Fruit fly (Drosophila melanogaster) whole organism, embryonic: ENCODE measurements around the gene wam.

Source experiments
- Abd-B ChIP-seq: fragments of 200-800 bp; sonication (Bioruptor generic); optimal IDR thresholded peaks from 2 replicates; lab custom pipeline; 2018; ENCODE audit warnings: missing biosample characterization, mild to moderate bottlenecking, missing genetic modification characterization, moderate library complexity
- Aef1 ChIP-seq: fragments of 200-800 bp; sonication (Bioruptor generic); IDR thresholded peaks from 3 replicates; pipeline ENCODE4 v1.3.6; 2022; ENCODE audit warnings: missing biosample characterization, missing genetic modification characterization
- Antp ChIP-seq: fragments of 200-800 bp; sonication (Bioruptor generic); optimal IDR thresholded peaks from 3 replicates; lab custom pipeline; 2016; ENCODE audit warnings: missing biosample characterization, missing genetic modification characterization
- Asciz ChIP-seq: fragments of 200-800 bp; sonication (Bioruptor generic); optimal IDR thresholded peaks from 2 replicates; lab custom pipeline; 2017; ENCODE audit warnings: missing biosample characterization, mild to moderate bottlenecking, missing genetic modification characterization, missing genetic modification reagents
- C15 ChIP-seq: fragments of 200-800 bp; sonication (Bioruptor generic); IDR thresholded peaks from 3 replicates; pipeline ENCODE4 v1.3.6; 2022; ENCODE audit warnings: missing biosample characterization, missing genetic modification characterization
- CG11247 ChIP-seq: fragments of 200-800 bp; sonication (Bioruptor generic); IDR thresholded peaks from 2 replicates; pipeline ENCODE4 v1.3.6; 2022; ENCODE audit warnings: missing biosample characterization, missing genetic modification characterization
- CG12071 ChIP-seq: fragments of 200-800 bp; sonication (Bioruptor generic); optimal IDR thresholded peaks from 3 replicates; lab custom pipeline; 2018; ENCODE audit warnings: missing biosample characterization, mild to moderate bottlenecking, missing genetic modification characterization
- CG12391 ChIP-seq: fragments of 200-800 bp; sonication (Bioruptor generic); optimal IDR thresholded peaks from 3 replicates; lab custom pipeline; 2018; ENCODE audit warnings: missing biosample characterization, mild to moderate bottlenecking, missing genetic modification characterization, moderate library complexity
- CG12769 ChIP-seq: fragments of 200-800 bp; sonication (Bioruptor generic); optimal IDR thresholded peaks from 2 replicates; lab custom pipeline; 2019; ENCODE audit warnings: missing biosample characterization, mild to moderate bottlenecking, missing genetic modification characterization, moderate library complexity
- CG13296 ChIP-seq: fragments of 200-800 bp; sonication (Bioruptor generic); optimal IDR thresholded peaks from 3 replicates; lab custom pipeline; 2018; ENCODE audit warnings: missing biosample characterization, mild to moderate bottlenecking, missing genetic modification characterization
- CG13775 ChIP-seq: fragments of 200-800 bp; sonication (Bioruptor generic); optimal IDR thresholded peaks from 3 replicates; lab custom pipeline; 2017; ENCODE audit warnings: missing biosample characterization, mild to moderate bottlenecking, missing genetic modification characterization
- CG1647 ChIP-seq: fragments of 200-800 bp; sonication (Bioruptor generic); optimal IDR thresholded peaks from 3 replicates; lab custom pipeline; 2016; ENCODE audit warnings: missing biosample characterization, missing genetic modification characterization
- CG17186 ChIP-seq: fragments of 200-800 bp; sonication (Bioruptor generic); optimal IDR thresholded peaks from 3 replicates; lab custom pipeline; 2017; ENCODE audit warnings: missing biosample characterization, missing genetic modification reagents, missing genetic modification characterization
- CG17568 ChIP-seq: fragments of 200-800 bp; sonication (Bioruptor generic); optimal IDR thresholded peaks from 2 replicates; lab custom pipeline; 2018; ENCODE audit warnings: missing biosample characterization, mild to moderate bottlenecking, missing genetic modification characterization, moderate library complexity
- CG17612 ChIP-seq: fragments of 200-800 bp; sonication (Bioruptor generic); IDR thresholded peaks from 2 replicates; pipeline ENCODE4 v1.3.6; 2022; ENCODE audit warnings: missing biosample characterization, missing genetic modification characterization
- CG1792 ChIP-seq: fragments of 200-800 bp; sonication (Bioruptor generic); optimal IDR thresholded peaks from 2 replicates; lab custom pipeline; 2016; ENCODE audit warnings: missing biosample characterization, missing genetic modification characterization
- CG18262 ChIP-seq: fragments of 200-800 bp; optimal IDR thresholded peaks from 3 replicates; lab custom pipeline; 2019; ENCODE audit warnings: missing biosample characterization, mild to moderate bottlenecking, missing genetic modification characterization, moderate library complexity
- CG31388 ChIP-seq: fragments of 200-800 bp; sonication (Bioruptor generic); optimal IDR thresholded peaks from 2 replicates; lab custom pipeline; 2016; ENCODE audit warnings: missing biosample characterization, missing genetic modification characterization
- CG4707 ChIP-seq: fragments of 200-800 bp; sonication (Bioruptor generic); optimal IDR thresholded peaks from 2 replicates; lab custom pipeline; 2018; ENCODE audit warnings: missing biosample characterization, mild to moderate bottlenecking, missing genetic modification characterization, moderate library complexity
- CG5953 ChIP-seq: fragments of 200-800 bp; sonication (Bioruptor generic); IDR thresholded peaks from 2 replicates; pipeline ENCODE4 v1.3.6; 2022; ENCODE audit warnings: missing biosample characterization, missing genetic modification characterization
- CG6272 ChIP-seq: fragments of 200-800 bp; sonication (Bioruptor generic); IDR thresholded peaks from 2 replicates; pipeline ENCODE4 v1.3.6; 2022; ENCODE audit warnings: missing biosample characterization, missing genetic modification characterization
- CG9437 ChIP-seq: fragments of 200-800 bp; sonication (Bioruptor generic); optimal IDR thresholded peaks from 2 replicates; lab custom pipeline; 2018; ENCODE audit warnings: missing biosample characterization, mild to moderate bottlenecking, missing genetic modification characterization
- CTCF ChIP-seq: fragments of 200-800 bp; sonication (Bioruptor generic); optimal IDR thresholded peaks from 2 replicates; lab custom pipeline; 2017; ENCODE audit warnings: missing biosample characterization, mild to moderate bottlenecking, missing genetic modification characterization, moderate library complexity
- D19B ChIP-seq: fragments of 200-800 bp; sonication (Bioruptor generic); optimal IDR thresholded peaks from 2 replicates; lab custom pipeline; 2017; ENCODE audit warnings: missing biosample characterization, mild to moderate bottlenecking, missing genetic modification characterization
- HLHmδ ChIP-seq: fragments of 200-800 bp; sonication (Bioruptor generic); optimal IDR thresholded peaks from 2 replicates; lab custom pipeline; 2018; ENCODE audit warnings: missing biosample characterization, mild to moderate bottlenecking, missing genetic modification characterization, moderate library complexity
- Hmr ChIP-seq: fragments of 200-800 bp; sonication (Bioruptor generic); optimal IDR thresholded peaks from 3 replicates; lab custom pipeline; 2017; ENCODE audit warnings: mild to moderate bottlenecking, missing biosample characterization, missing genetic modification reagents, missing genetic modification characterization
- Hr51 ChIP-seq, 2 experiments: fragments of 200-800 bp; sonication (Bioruptor generic); optimal IDR thresholded peaks; 2 replicates in 1 of 2; 3 replicates in 1 of 2; lab custom pipeline; 2016 to 2018; ENCODE audit warnings: missing biosample characterization in 2 of 2, missing genetic modification characterization in 2 of 2, mild to moderate bottlenecking in 1 of 2, moderate library complexity in 1 of 2
- Lhr ChIP-seq: fragments of 200-800 bp; sonication (Bioruptor generic); optimal IDR thresholded peaks from 3 replicates; lab custom pipeline; 2017; ENCODE audit warnings: mild to moderate bottlenecking, missing biosample characterization, missing genetic modification reagents, missing genetic modification characterization
- Sox100B ChIP-seq: fragments of 200-800 bp; sonication (Bioruptor generic); optimal IDR thresholded peaks from 3 replicates; lab custom pipeline; 2018; ENCODE audit warnings: missing biosample characterization, mild to moderate bottlenecking, missing genetic modification characterization
- aop ChIP-seq: fragments of 200-800 bp; sonication (Bioruptor generic); IDR thresholded peaks from 2 replicates; pipeline ENCODE4 v1.3.6; 2022; ENCODE audit warnings: missing biosample characterization, missing genetic modification characterization
- ara ChIP-seq: fragments of 200-800 bp; sonication (Bioruptor generic); IDR thresholded peaks from 2 replicates; pipeline ENCODE4 v1.3.6; 2022; ENCODE audit warnings: missing biosample characterization, missing genetic modification characterization
- bbx ChIP-seq: fragments of 200-800 bp; sonication (Bioruptor generic); IDR thresholded peaks from 2 replicates; pipeline ENCODE4 v1.3.6; 2022; ENCODE audit warnings: missing biosample characterization, missing genetic modification characterization; ENCODE audit not compliant: partially characterized antibody
- dati ChIP-seq: fragments of 200-800 bp; sonication (Bioruptor generic); IDR thresholded peaks from 2 replicates; pipeline ENCODE4 v1.3.6; 2022; ENCODE audit warnings: missing biosample characterization, missing genetic modification characterization
- hbn ChIP-seq: fragments of 200-800 bp; sonication (Bioruptor generic); IDR thresholded peaks from 2 replicates; pipeline ENCODE4 v1.3.6; 2022; ENCODE audit warnings: missing biosample characterization, missing genetic modification characterization; ENCODE audit not compliant: partially characterized antibody
- kni ChIP-seq: fragments of 200-800 bp; sonication (Bioruptor generic); optimal IDR thresholded peaks from 3 replicates; lab custom pipeline; 2017; ENCODE audit warnings: mild to moderate bottlenecking, missing biosample characterization, missing genetic modification reagents, missing genetic modification characterization
- knrl ChIP-seq: fragments of 200-800 bp; sonication (Bioruptor generic); IDR thresholded peaks from 3 replicates; pipeline ENCODE4 v1.3.6; 2022; ENCODE audit warnings: missing biosample characterization, missing genetic modification characterization; ENCODE audit not compliant: partially characterized antibody
- lilli ChIP-seq: fragments of 200-800 bp; sonication (Bioruptor generic); optimal IDR thresholded peaks from 3 replicates; lab custom pipeline; 2016; ENCODE audit warnings: missing biosample characterization, missing genetic modification characterization
- luna ChIP-seq: fragments of 200-800 bp; sonication (Bioruptor generic); optimal IDR thresholded peaks from 2 replicates; lab custom pipeline; 2016; ENCODE audit warnings: missing biosample characterization, missing genetic modification characterization
- mld ChIP-seq: fragments of 200-800 bp; sonication (Bioruptor generic); IDR thresholded peaks from 3 replicates; pipeline ENCODE4 v1.3.6; 2022; ENCODE audit warnings: missing biosample characterization, missing genetic modification characterization; ENCODE audit not compliant: partially characterized antibody
- psq ChIP-seq: fragments of 200-800 bp; sonication (Bioruptor generic); optimal IDR thresholded peaks from 2 replicates; lab custom pipeline; 2017; ENCODE audit warnings: missing biosample characterization, missing genetic modification characterization
- sd ChIP-seq: fragments of 200-800 bp; sonication (Bioruptor generic); optimal IDR thresholded peaks from 3 replicates; lab custom pipeline; 2018; ENCODE audit warnings: missing biosample characterization, mild to moderate bottlenecking, missing genetic modification characterization, moderate library complexity
- sim ChIP-seq: fragments of 200-800 bp; sonication (Bioruptor generic); IDR thresholded peaks from 2 replicates; pipeline ENCODE4 v1.3.6; 2022; ENCODE audit warnings: missing biosample characterization, missing genetic modification characterization
- sqz ChIP-seq: fragments of 200-800 bp; sonication (Bioruptor generic); optimal IDR thresholded peaks from 3 replicates; lab custom pipeline; 2018; ENCODE audit warnings: missing biosample characterization, mild to moderate bottlenecking, missing genetic modification characterization
- sr ChIP-seq: fragments of 200-800 bp; sonication (Bioruptor generic); IDR thresholded peaks from 3 replicates; pipeline ENCODE4 v1.3.6; 2022; ENCODE audit warnings: missing biosample characterization, missing genetic modification characterization
- tin ChIP-seq: fragments of 200-800 bp; sonication (Bioruptor generic); optimal IDR thresholded peaks from 3 replicates; lab custom pipeline; 2016; ENCODE audit warnings: missing biosample characterization, missing genetic modification characterization
- unc-4 ChIP-seq: fragments of 200-800 bp; sonication (Bioruptor generic); IDR thresholded peaks from 2 replicates; pipeline ENCODE4 v1.3.6; 2022; ENCODE audit warnings: missing biosample characterization, missing genetic modification characterization; ENCODE audit not compliant: partially characterized antibody
- unpg ChIP-seq: fragments of 200-800 bp; sonication (Bioruptor generic); optimal IDR thresholded peaks from 3 replicates; lab custom pipeline; 2018; ENCODE audit warnings: missing biosample characterization, mild to moderate bottlenecking, missing genetic modification characterization, moderate library complexity
- wek ChIP-seq: fragments of 200-800 bp; sonication (Bioruptor generic); optimal IDR thresholded peaks from 3 replicates; lab custom pipeline; 2018; ENCODE audit warnings: missing biosample characterization, mild to moderate bottlenecking, missing genetic modification characterization, moderate library complexity
- wor ChIP-seq: fragments of 200-800 bp; sonication (Bioruptor generic); IDR thresholded peaks from 2 replicates; pipeline ENCODE4 v1.3.6; 2022; ENCODE audit warnings: missing biosample characterization, missing genetic modification characterization
- z ChIP-seq: fragments of 200-800 bp; sonication (Bioruptor generic); IDR thresholded peaks from 3 replicates; pipeline ENCODE4 v1.3.6; 2022; ENCODE audit warnings: missing biosample characterization, missing genetic modification characterization

wam gene

dm6 chr3R:23326292-23326691, 38.4 kb upstream of the wam start (continued):
- TF ChIP-seq dati (GFP tag; lab: Robert Waterston, UW) (peak; percentile 61; the same call in 1 of the 2 replicates), CG17568 (peak; percentile 82), bbx (GFP tag; lab: Robert Waterston, UW) (no peak), knrl (no peak), aop (GFP tag; lab: Robert Waterston, UW) (peak; percentile 53; the same call in 1 of the 2 replicates), CG6272 (GFP tag; lab: Robert Waterston, UW) (peak; percentile 51; the same call in 1 of the 2 replicates), tin (GFP tag; lab: Kevin White, UChicago) (peak; percentile 89), HLHmδ (GFP tag; lab: Kevin White, UChicago) (no peak), CG12071 (GFP tag; lab: Kevin White, UChicago) (peak; percentile 73), ara (peak; percentile 88), psq (GFP tag; lab: Kevin White, UChicago) (peak; percentile 56), wek (GFP tag; lab: Kevin White, UChicago) (peak; percentile 71), CG5953 (GFP tag; lab: Robert Waterston, UW) (peak; percentile 58; the same call in 1 of the 2 replicates), CG1647 (peak; percentile 84), lilli (GFP tag; lab: Kevin White, UChicago) (peak; percentile 87), Hmr (GFP tag; lab: Kevin White, UChicago) (peak; percentile 82), CG31388 (GFP tag; lab: Kevin White, UChicago) (peak; percentile 56), sqz (GFP tag; lab: Kevin White, UChicago) (peak; percentile 40), CG17612 (GFP tag; lab: Robert Waterston, UW) (peak; percentile 70; the same call in 1 of the 2 replicates), luna (GFP tag; lab: Kevin White, UChicago) (peak; percentile 20), CG9437 (GFP tag; lab: Kevin White, UChicago) (peak; percentile 48), CG13775 (GFP tag; lab: Kevin White, UChicago) (peak; percentile 82), Antp (GFP tag; lab: Kevin White, UChicago) (peak; percentile 85), CG12769 (tag; lab: Kevin White, UChicago) (peak; percentile 93), sr (GFP tag; lab: Robert Waterston, UW) (no peak; the same call in 2 of the 3 replicates), mld (GFP tag; lab: Robert Waterston, UW) (no peak), wor (GFP tag; lab: Robert Waterston, UW) (peak; percentile 56; the same call in 1 of the 2 replicates), Abd-B (GFP tag; lab: Kevin White, UChicago) (peak; percentile 72), C15 (GFP tag; lab: Robert Waterston, UW) (no peak), CG17186 (GFP tag; lab: Kevin White, UChicago) (peak; percentile 53), CTCF (peak; percentile 35), Hr51 (GFP tag; optimal IDR thresholded peaks at IDR 0.05; lab: Kevin White, UChicago) (peak; percentile 65 to 70), kni (no peak), CG1792 (GFP tag; lab: Kevin White, UChicago) (peak; percentile 73), unc-4 (GFP tag; lab: Robert Waterston, UW) (no peak), Lhr (peak; percentile 52), Aef1 (GFP tag; lab: Robert Waterston, UW) (peak; percentile 65), hbn (GFP tag; lab: Robert Waterston, UW) (no peak), CG12391 (peak; percentile 89), D19B (GFP tag; lab: Kevin White, UChicago) (peak; percentile 58), CG13296 (GFP tag; lab: Kevin White, UChicago) (peak; percentile 46), z (GFP tag; lab: Robert Waterston, UW) (no peak), CG4707 (GFP tag; lab: Kevin White, UChicago) (peak; percentile 78), sd (peak; percentile 31), Sox100B (GFP tag; lab: Kevin White, UChicago) (peak; percentile 72), Asciz (GFP tag; lab: Kevin White, UChicago) (peak; percentile 65), unpg (GFP tag; lab: Kevin White, UChicago) (peak; percentile 90), sim (GFP tag; lab: Robert Waterston, UW) (peak; percentile 84), CG18262 (tag; lab: Kevin White, UChicago) (peak; percentile 91), CG11247 (peak; percentile 75)
